Fruit fly (Drosophila melanogaster) whole organism, pupa: ENCODE measurements around the gene CG13097.
A peak's percentile ranks its signal among the peaks of the same experiment; 100 is the strongest.

Source experiments
- CG10348 ChIP-seq: fragments of 200-800 bp; sonication (Bioruptor generic); IDR thresholded peaks from 2 replicates; pipeline ENCODE4 v1.3.6; 2022; ENCODE audit warnings: missing biosample characterization, missing genetic modification characterization
- CG12605 ChIP-seq: fragments of 200-800 bp; sonication (Bioruptor generic); IDR thresholded peaks from 2 replicates; pipeline ENCODE4 v1.3.6; 2022; ENCODE audit warnings: missing biosample characterization, missing genetic modification characterization
- CG13204 ChIP-seq: fragments of 200-800 bp; sonication (Bioruptor generic); optimal IDR thresholded peaks from 2 replicates; lab custom pipeline; 2018; ENCODE audit warnings: missing biosample characterization, mild to moderate bottlenecking, missing genetic modification characterization, moderate library complexity
- CG14655 ChIP-seq: fragments of 200-800 bp; sonication (Bioruptor generic); optimal IDR thresholded peaks from 3 replicates; lab custom pipeline; 2017; ENCODE audit warnings: mild to moderate bottlenecking, missing biosample characterization, missing genetic modification reagents, missing genetic modification characterization
- CG15710 ChIP-seq: fragments of 200-800 bp; sonication (Bioruptor generic); optimal IDR thresholded peaks from 2 replicates; lab custom pipeline; 2018; ENCODE audit warnings: missing biosample characterization, mild to moderate bottlenecking, missing genetic modification characterization, moderate library complexity
- CG17806 ChIP-seq: fragments of 200-800 bp; sonication (Bioruptor generic); optimal IDR thresholded peaks from 2 replicates; lab custom pipeline; 2018; ENCODE audit warnings: missing biosample characterization, mild to moderate bottlenecking, missing genetic modification characterization, moderate library complexity
- CG32121 ChIP-seq: fragments of 200-800 bp; sonication (Bioruptor generic); IDR thresholded peaks from 2 replicates; pipeline ENCODE4 v1.3.6; 2022; ENCODE audit warnings: missing biosample characterization, missing genetic modification characterization
- CG34367 ChIP-seq: fragments of 200-800 bp; sonication (Bioruptor generic); optimal IDR thresholded peaks from 2 replicates; lab custom pipeline; 2018; ENCODE audit warnings: missing biosample characterization, mild to moderate bottlenecking, missing genetic modification characterization
- CG4496 ChIP-seq: fragments of 200-800 bp; sonication (Bioruptor generic); IDR thresholded peaks from 3 replicates; pipeline ENCODE4 v1.3.6; 2022; ENCODE audit warnings: missing biosample characterization, missing genetic modification characterization
- CG8159 ChIP-seq: fragments of 200-800 bp; sonication (Bioruptor generic); optimal IDR thresholded peaks from 3 replicates; lab custom pipeline; 2018; ENCODE audit warnings: missing biosample characterization, mild to moderate bottlenecking, missing genetic modification characterization, moderate library complexity
- CG8301 ChIP-seq: fragments of 200-800 bp; sonication (Bioruptor generic); optimal IDR thresholded peaks from 2 replicates; lab custom pipeline; 2018; ENCODE audit warnings: missing biosample characterization, mild to moderate bottlenecking, missing genetic modification characterization
- CG9948 ChIP-seq: fragments of 200-800 bp; sonication (Bioruptor generic); optimal IDR thresholded peaks from 2 replicates; lab custom pipeline; 2018; ENCODE audit warnings: missing biosample characterization, mild to moderate bottlenecking, missing genetic modification characterization, moderate library complexity
- D1 ChIP-seq: fragments of 200-800 bp; sonication (Bioruptor generic); optimal IDR thresholded peaks from 2 replicates; lab custom pipeline; 2018; ENCODE audit warnings: missing biosample characterization, mild to moderate bottlenecking, missing genetic modification characterization, moderate library complexity
- EcR ChIP-seq: fragments of 200-800 bp; sonication (Bioruptor generic); optimal IDR thresholded peaks from 3 replicates; lab custom pipeline; 2019; ENCODE audit warnings: missing biosample characterization, missing genetic modification characterization, mild to moderate bottlenecking, moderate library complexity, missing genetic modification reagents
- Ets98B ChIP-seq: fragments of 200-800 bp; sonication (Bioruptor generic); IDR thresholded peaks from 2 replicates; pipeline ENCODE4 v1.3.6; 2022; ENCODE audit warnings: missing biosample characterization, missing genetic modification characterization
- Pif1A ChIP-seq: fragments of 200-800 bp; sonication (Bioruptor generic); optimal IDR thresholded peaks from 3 replicates; lab custom pipeline; 2016; ENCODE audit warnings: missing biosample characterization, missing genetic modification characterization
- Pif1B ChIP-seq: fragments of 200-800 bp; sonication (Bioruptor generic); optimal IDR thresholded peaks from 3 replicates; lab custom pipeline; 2016; ENCODE audit warnings: missing biosample characterization, missing genetic modification characterization
- Snoo ChIP-seq: fragments of 200-800 bp; sonication (Bioruptor generic); optimal IDR thresholded peaks from 3 replicates; lab custom pipeline; 2017; ENCODE audit warnings: missing biosample characterization, mild to moderate bottlenecking, missing genetic modification characterization, inconsistent platforms
- fd96Ca ChIP-seq: fragments of 200-800 bp; sonication (Bioruptor generic); IDR thresholded peaks from 3 replicates; pipeline ENCODE4 v1.3.6; 2022; ENCODE audit warnings: missing biosample characterization, missing genetic modification characterization
- gl ChIP-seq: fragments of 200-800 bp; sonication (Bioruptor generic); optimal IDR thresholded peaks from 2 replicates; lab custom pipeline; 2018; ENCODE audit warnings: missing biosample characterization, mild to moderate bottlenecking, missing genetic modification characterization
- rn ChIP-seq: fragments of 200-800 bp; sonication (Bioruptor generic); IDR thresholded peaks from 2 replicates; pipeline ENCODE4 v1.3.6; 2022; ENCODE audit warnings: missing biosample characterization, missing genetic modification characterization

CG13097 gene

dm6 chr2L:8545393-8546100 is 30.9 kb upstream of the CG13097 start:
- TF ChIP-seq CG14655 (GFP tag; lab: Kevin White, UChicago): peak; percentile 18
- TF ChIP-seq CG8301 (tag; lab: Kevin White, UChicago): no peak
- TF ChIP-seq, all 21 proteins: peak for 1

dm6 chr2L:8544636-8545035 is 30.0 kb upstream of the CG13097 start:
- TF ChIP-seq Pif1B (GFP tag; lab: Kevin White, UChicago): no peak
- no peak for TF ChIP-seq fd96Ca
- TF ChIP-seq Pif1A (GFP tag; lab: Kevin White, UChicago): no peak
- no peak for TF ChIP-seq CG10348 (GFP tag; lab: Robert Waterston, UW)
- no peak for TF ChIP-seq rn
- TF ChIP-seq CG14655 (GFP tag; lab: Kevin White, UChicago): no peak
- no peak for TF ChIP-seq CG32121

dm6 chr2L:8543731-8544359 is 29.2 kb upstream of the CG13097 start:
- TF ChIP-seq Ets98B (GFP tag; lab: Robert Waterston, UW) (peak; percentile 20; the same call in 1 of the 2 replicates), CG10348 (GFP tag; lab: Robert Waterston, UW) (no peak)

- TF ChIP-seq CG8301 (tag; lab: Kevin White, UChicago): no peak
- peak; percentile 69 for TF ChIP-seq CG4496 (GFP tag; lab: Robert Waterston, UW)
- TF ChIP-seq D1: peak; percentile 36
- peak; percentile 40; the same call in 1 of the 2 replicates for TF ChIP-seq CG32121
- TF ChIP-seq CG13204 (GFP tag; lab: Kevin White, UChicago): no peak
- TF ChIP-seq, all 21 proteins: peak for 3
These were observed 28.4 kb upstream of the CG13097 start for dm6 chr2L:8543102-8543501.

dm6 chr2L:8542639-8543038 is 28.0 kb upstream of the CG13097 start:
- TF ChIP-seq CG14655 (GFP tag; lab: Kevin White, UChicago): no peak
- TF ChIP-seq CG15710 (tag; lab: Kevin White, UChicago): no peak
- no peak for TF ChIP-seq rn
- no peak for TF ChIP-seq CG9948 (tag; lab: Kevin White, UChicago)
- TF ChIP-seq Ets98B (GFP tag; lab: Robert Waterston, UW): no peak
- TF ChIP-seq CG10348 (GFP tag; lab: Robert Waterston, UW): no peak
- TF ChIP-seq D1: no peak
- TF ChIP-seq CG12605 (GFP tag; lab: Robert Waterston, UW): no peak
- TF ChIP-seq fd96Ca: no peak
- TF ChIP-seq gl: no peak
- no peak for TF ChIP-seq CG4496 (GFP tag; lab: Robert Waterston, UW)
- TF ChIP-seq CG34367 (tag; lab: Kevin White, UChicago): no peak
- no peak for TF ChIP-seq CG32121
- TF ChIP-seq CG8159 (tag; lab: Kevin White, UChicago): no peak
- no peak for TF ChIP-seq Snoo (tag; lab: Kevin White, UChicago)
- no peak for TF ChIP-seq CG13204 (GFP tag; lab: Kevin White, UChicago)
- TF ChIP-seq, all 21 proteins: peak for 0

dm6 chr2L:8542234-8542572 is 27.5 kb upstream of the CG13097 start:
- TF ChIP-seq CG34367 (tag; lab: Kevin White, UChicago): no peak
- no peak for TF ChIP-seq Snoo (tag; lab: Kevin White, UChicago)
- TF ChIP-seq CG15710 (tag; lab: Kevin White, UChicago): no peak
- TF ChIP-seq D1: no peak
- TF ChIP-seq CG8159 (tag; lab: Kevin White, UChicago): no peak
- TF ChIP-seq, all 21 proteins: peak for 0

- TF ChIP-seq EcR (GFP tag; lab: Kevin White, UChicago): no peak
- TF ChIP-seq Pif1B (GFP tag; lab: Kevin White, UChicago): peak; percentile 24
- peak; percentile 51 for TF ChIP-seq CG8301 (tag; lab: Kevin White, UChicago)
- TF ChIP-seq CG34367 (tag; lab: Kevin White, UChicago): peak; percentile 49
- TF ChIP-seq CG9948 (tag; lab: Kevin White, UChicago): peak; percentile 39
- TF ChIP-seq rn: no peak
- peak; percentile 19 for TF ChIP-seq Pif1A (GFP tag; lab: Kevin White, UChicago)
- TF ChIP-seq CG12605 (GFP tag; lab: Robert Waterston, UW): peak; percentile 74
- TF ChIP-seq D1: peak; percentile 44
- TF ChIP-seq gl: no peak
- no peak for TF ChIP-seq CG10348 (GFP tag; lab: Robert Waterston, UW)
- no peak for TF ChIP-seq fd96Ca
- no peak for TF ChIP-seq CG13204 (GFP tag; lab: Kevin White, UChicago)
- TF ChIP-seq CG32121: peak; percentile 56; the same call in 1 of the 2 replicates
- TF ChIP-seq Ets98B (GFP tag; lab: Robert Waterston, UW): peak; percentile 71
- TF ChIP-seq CG14655 (GFP tag; lab: Kevin White, UChicago): peak; percentile 44
- peak; percentile 26 for TF ChIP-seq CG17806 (tag; lab: Kevin White, UChicago)
- TF ChIP-seq CG4496 (GFP tag; lab: Robert Waterston, UW): peak; percentile 74; the same call in 2 of the 3 replicates
- TF ChIP-seq Snoo (tag; lab: Kevin White, UChicago): peak; percentile 71
- peak; percentile 53 for TF ChIP-seq CG8159 (tag; lab: Kevin White, UChicago)
- TF ChIP-seq CG15710 (tag; lab: Kevin White, UChicago): peak; percentile 9
- TF ChIP-seq, all 21 proteins: peak for 15
These were observed 27.0 kb upstream of the CG13097 start, which contains the start of gene Sema1a for dm6 chr2L:8541469-8542233. TSS of gene Sema1a (plus strand) at chr2L:8542147.
